Worm (Caenorhabditis elegans): ENCODE data around the gene ech-3.

Gene ech-3

DNA sequence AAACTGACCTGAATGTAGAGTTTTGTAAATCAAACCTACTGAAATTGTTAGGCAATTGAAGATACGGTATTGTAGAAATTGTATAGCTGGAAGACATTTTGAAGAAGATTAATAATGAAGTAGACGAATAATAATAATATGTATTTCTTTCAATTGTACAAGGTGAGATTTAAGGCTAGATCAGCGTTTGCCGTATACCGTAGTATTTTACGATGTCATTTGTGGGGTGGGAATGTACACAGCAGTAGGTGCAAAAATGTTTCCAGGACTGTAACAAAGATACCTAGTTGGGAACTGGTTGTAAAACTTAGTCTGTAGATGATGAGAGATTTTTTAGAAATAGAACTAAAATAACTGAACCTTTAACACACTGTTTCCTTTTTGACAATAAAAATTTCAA, 27.4 kb upstream of the ech-3 start, which contains the start of gene ceh-76:
TSS of gene ceh-76 (minus strand) at position 101 of the 400 bp plus-strand sequence.
- TF ChIP-seq F13C5.2 (tag; optimal IDR thresholded peaks at IDR 0.05) (no peak), sea-1 (GFP tag; conservative IDR thresholded peaks at IDR 0.05) (no peak), scrt-1 (GFP tag; IDR thresholded peaks at IDR 0.05) (no peak), tbx-37 (GFP tag; conservative IDR thresholded peaks at IDR 0.05) (no peak)

- TF ChIP-seq hnd-1 (tag; optimal IDR thresholded peaks at IDR 0.05) = no peak
- TF ChIP-seq scrt-1 (GFP tag; IDR thresholded peaks at IDR 0.05) = no peak
- TF ChIP-seq tra-4 (tag; optimal IDR thresholded peaks at IDR 0.05) = no peak
- TF ChIP-seq aly-1 (tag; optimal IDR thresholded peaks at IDR 0.05) = no peak
- TF ChIP-seq pes-1 (GFP tag; IDR thresholded peaks at IDR 0.05) = no peak
- no peak for TF ChIP-seq ets-7 (tag; optimal IDR thresholded peaks at IDR 0.05)
- no peak for TF ChIP-seq ceh-36 (tag; optimal IDR thresholded peaks at IDR 0.05)
- no peak for TF ChIP-seq tbx-37 (GFP tag; conservative IDR thresholded peaks at IDR 0.05)
- TF ChIP-seq tbx-11 (GFP tag; IDR thresholded peaks at IDR 0.05) = no peak
Measured at ce11 chrV:7995165-7995564, 26.9 kb upstream of the ech-3 start.

ce11 chrV:7995878-7996277, 26.1 kb upstream of the ech-3 start, which contains the start of gene Y97E10AR.2:
Gene Y97E10AR.2, plus strand, starts transcription at chrV:7996178.
- TF ChIP-seq hmg-4 (GFP tag; optimal IDR thresholded peaks at IDR 0.05) (no peak), ama-1 (optimal IDR thresholded peaks at IDR 0.05) (no peak), ceh-13 (GFP tag; optimal IDR thresholded peaks at IDR 0.05) (no peak), ceh-36 (tag; optimal IDR thresholded peaks at IDR 0.05) (no peak), B0310.2 (tag; optimal IDR thresholded peaks at IDR 0.05) (no peak), F13C5.2 (tag; optimal IDR thresholded peaks at IDR 0.05) (no peak), ets-7 (tag; optimal IDR thresholded peaks at IDR 0.05) (no peak), hmbx-1 (tag; optimal IDR thresholded peaks at IDR 0.05) (no peak)

DNA sequence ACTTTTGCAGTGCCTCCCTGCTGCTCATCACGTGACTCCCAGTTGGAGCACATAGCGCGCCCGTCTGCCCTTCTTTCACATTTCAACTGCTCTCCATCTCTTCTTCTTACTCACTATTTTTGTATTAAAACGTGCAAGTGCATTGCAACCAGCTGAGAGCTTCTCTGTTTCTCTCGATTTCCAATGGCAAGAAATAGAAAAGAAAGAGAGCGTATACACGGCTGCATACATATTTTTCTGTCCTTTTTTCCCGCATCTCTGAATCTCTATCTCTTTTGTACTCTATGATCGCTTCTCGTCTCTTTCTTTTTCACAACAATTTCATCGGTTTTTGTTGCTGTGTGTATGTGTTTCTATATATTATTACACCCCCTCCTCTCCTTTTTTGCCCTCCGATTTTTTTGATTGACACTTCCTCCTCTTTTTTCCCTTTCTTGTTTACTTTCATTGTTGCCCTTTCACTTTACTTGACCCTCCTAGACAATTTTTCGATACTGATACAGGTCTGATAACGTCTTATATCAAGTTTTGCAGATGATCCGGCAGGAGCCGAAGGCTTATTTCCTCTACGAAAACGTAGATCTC, 21.0 kb upstream of the ech-3 start, which contains the start of gene Y97E10AR.1:
TSS of gene Y97E10AR.1 (plus strand) at position 535 of the 585 bp plus-strand sequence.
- no peak for TF ChIP-seq ceh-13 (GFP tag; optimal IDR thresholded peaks at IDR 0.05)
- peak; percentile 22 for TF ChIP-seq F13C5.2 (tag; optimal IDR thresholded peaks at IDR 0.05)
- no peak for TF ChIP-seq tbx-37 (GFP tag; conservative IDR thresholded peaks at IDR 0.05)
- TF ChIP-seq hnd-1 (tag; optimal IDR thresholded peaks at IDR 0.05) = peak; percentile 16
- TF ChIP-seq pes-1 (GFP tag; IDR thresholded peaks at IDR 0.05) = no peak
- no peak for TF ChIP-seq ama-1 (optimal IDR thresholded peaks at IDR 0.05)
- TF ChIP-seq hmg-4 (GFP tag; optimal IDR thresholded peaks at IDR 0.05) = peak; percentile 40
- TF ChIP-seq flt-1 (GFP tag; IDR thresholded peaks at IDR 0.05) = no peak
- no peak for TF ChIP-seq tra-4 (tag; optimal IDR thresholded peaks at IDR 0.05)
- no peak for TF ChIP-seq tbx-11 (GFP tag; IDR thresholded peaks at IDR 0.05)
- no peak for TF ChIP-seq sea-1 (GFP tag; conservative IDR thresholded peaks at IDR 0.05)
- no peak for TF ChIP-seq aly-1 (tag; optimal IDR thresholded peaks at IDR 0.05)

DNA sequence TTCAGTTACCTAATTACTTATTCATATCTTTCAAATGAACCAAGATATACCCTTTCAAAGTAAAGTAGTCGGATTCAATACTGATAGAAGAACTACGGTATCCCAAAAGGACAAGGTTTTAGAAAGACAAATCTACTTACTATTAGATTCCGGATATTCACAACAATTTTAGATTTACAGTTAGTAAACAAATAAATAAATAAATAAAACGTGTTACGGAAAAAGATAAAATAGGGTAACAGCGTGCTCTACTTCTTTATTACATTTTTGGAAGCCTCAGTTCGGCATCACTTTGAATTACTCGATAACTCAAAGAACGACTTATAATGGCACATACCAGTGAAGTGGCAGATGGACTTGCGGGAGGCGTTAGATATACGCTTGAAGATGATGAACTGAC, 17.0 kb upstream of the ech-3 start, which contains the start of gene Y97E10AR.8:
TSS of gene Y97E10AR.8 (plus strand) at position 301 of the 400 bp plus-strand sequence.
- TF ChIP-seq tra-4 (tag; optimal IDR thresholded peaks at IDR 0.05) = no peak
- no peak for TF ChIP-seq aly-1 (tag; optimal IDR thresholded peaks at IDR 0.05)

DNA sequence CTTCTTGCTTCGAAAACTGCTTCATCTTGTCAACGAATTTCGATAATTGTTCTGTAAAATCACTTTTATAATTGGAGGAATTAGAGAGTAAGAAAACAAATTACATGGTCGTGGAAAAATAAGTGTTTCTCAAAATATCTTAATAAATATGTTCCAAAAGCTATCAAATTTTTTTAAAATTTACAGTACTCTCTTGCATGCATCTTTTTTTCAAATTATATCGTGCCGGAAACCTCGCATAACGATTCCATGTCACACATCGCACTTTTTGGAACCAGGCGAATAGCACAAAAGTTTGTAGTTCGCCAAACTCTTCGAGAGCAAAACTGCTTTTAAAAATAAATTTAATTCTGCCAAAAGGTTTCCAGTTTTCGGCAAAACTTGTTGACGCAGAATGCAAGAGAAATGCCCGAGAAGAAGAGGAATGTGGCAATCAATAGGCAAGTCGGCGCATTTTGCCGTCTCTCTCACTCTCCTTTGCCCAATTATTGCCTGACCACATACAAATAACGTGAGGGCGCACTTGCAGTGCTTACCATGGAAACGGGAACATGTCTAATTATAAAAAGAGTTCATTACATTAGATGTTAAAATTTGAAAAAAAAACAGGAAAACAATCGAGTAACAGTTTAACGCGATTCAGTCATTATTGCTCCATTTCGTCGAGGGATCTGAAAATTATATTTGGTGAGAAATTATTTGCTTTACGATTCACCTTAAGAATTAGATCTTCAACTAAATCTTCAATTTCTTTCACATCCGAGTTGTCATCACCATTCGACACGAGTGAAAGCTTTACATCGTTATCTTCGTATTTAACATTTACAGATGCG, 14.3 kb upstream of the ech-3 start, which contains the start of gene Y97E10AR.3:
TSS of gene Y97E10AR.3 (minus strand) at position 51 of the 833 bp plus-strand sequence.
- no peak for TF ChIP-seq sea-1 (GFP tag; conservative IDR thresholded peaks at IDR 0.05)
- TF ChIP-seq flt-1 (GFP tag; IDR thresholded peaks at IDR 0.05) = no peak
- TF ChIP-seq tra-4 (tag; optimal IDR thresholded peaks at IDR 0.05) = no peak
- no peak for TF ChIP-seq ets-7 (tag; optimal IDR thresholded peaks at IDR 0.05)
- no peak for TF ChIP-seq B0310.2 (tag; optimal IDR thresholded peaks at IDR 0.05)
- TF ChIP-seq hnd-1 (tag; optimal IDR thresholded peaks at IDR 0.05) = no peak
- no peak for TF ChIP-seq ceh-13 (GFP tag; optimal IDR thresholded peaks at IDR 0.05)
- no peak for TF ChIP-seq hmg-4 (GFP tag; optimal IDR thresholded peaks at IDR 0.05)
- no peak for TF ChIP-seq ama-1 (optimal IDR thresholded peaks at IDR 0.05)
- no peak for TF ChIP-seq tbx-11 (GFP tag; IDR thresholded peaks at IDR 0.05)
- TF ChIP-seq F13C5.2 (tag; optimal IDR thresholded peaks at IDR 0.05) = no peak
- TF ChIP-seq aly-1 (tag; optimal IDR thresholded peaks at IDR 0.05) = no peak
- no peak for TF ChIP-seq ceh-36 (tag; optimal IDR thresholded peaks at IDR 0.05)
- TF ChIP-seq tbx-37 (GFP tag; conservative IDR thresholded peaks at IDR 0.05) = no peak

DNA sequence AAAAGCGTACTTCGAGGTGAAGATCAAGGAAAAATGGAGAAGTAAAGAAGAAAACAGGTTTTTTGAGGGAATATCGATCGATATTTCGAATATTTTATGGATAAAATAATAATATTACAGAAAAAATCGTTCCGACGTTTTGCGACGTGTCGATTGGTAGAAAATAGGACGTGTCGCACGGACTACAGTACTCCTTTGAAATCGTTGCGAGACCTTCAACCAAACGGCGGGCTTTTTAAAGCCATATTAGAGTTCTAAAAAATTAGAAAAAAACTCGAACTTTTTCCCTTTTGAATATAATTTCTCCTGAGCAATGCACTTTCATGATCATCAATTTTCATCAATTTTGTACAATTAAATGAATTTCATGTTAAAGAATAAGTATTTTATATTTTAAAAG, 11.9 kb upstream of the ech-3 start, which contains the start of gene Y97E10AR.4:
TSS of gene Y97E10AR.4 (minus strand) at position 131 of the 400 bp plus-strand sequence.
- TF ChIP-seq hmbx-1 (tag; optimal IDR thresholded peaks at IDR 0.05) = no peak
- TF ChIP-seq tbx-37 (GFP tag; conservative IDR thresholded peaks at IDR 0.05) = no peak
- TF ChIP-seq aly-1 (tag; optimal IDR thresholded peaks at IDR 0.05) = no peak
- TF ChIP-seq tra-4 (tag; optimal IDR thresholded peaks at IDR 0.05) = no peak
- TF ChIP-seq F13C5.2 (tag; optimal IDR thresholded peaks at IDR 0.05) = no peak
- no peak for TF ChIP-seq hmg-4 (GFP tag; optimal IDR thresholded peaks at IDR 0.05)
- no peak for TF ChIP-seq pes-1 (GFP tag; IDR thresholded peaks at IDR 0.05)
- no peak for TF ChIP-seq ets-7 (tag; optimal IDR thresholded peaks at IDR 0.05)
- no peak for TF ChIP-seq tbx-11 (GFP tag; IDR thresholded peaks at IDR 0.05)
- no peak for TF ChIP-seq ceh-13 (GFP tag; optimal IDR thresholded peaks at IDR 0.05)
- TF ChIP-seq hnd-1 (tag; optimal IDR thresholded peaks at IDR 0.05) = no peak
- no peak for TF ChIP-seq scrt-1 (GFP tag; IDR thresholded peaks at IDR 0.05)
- TF ChIP-seq ceh-36 (tag; optimal IDR thresholded peaks at IDR 0.05) = no peak
